Fruit fly (Drosophila melanogaster): Measurements from ENCODE around the gene CG31106.
A peak's percentile ranks its signal among the peaks of the same experiment; 100 is the strongest.

The CG31106 gene

DNA sequence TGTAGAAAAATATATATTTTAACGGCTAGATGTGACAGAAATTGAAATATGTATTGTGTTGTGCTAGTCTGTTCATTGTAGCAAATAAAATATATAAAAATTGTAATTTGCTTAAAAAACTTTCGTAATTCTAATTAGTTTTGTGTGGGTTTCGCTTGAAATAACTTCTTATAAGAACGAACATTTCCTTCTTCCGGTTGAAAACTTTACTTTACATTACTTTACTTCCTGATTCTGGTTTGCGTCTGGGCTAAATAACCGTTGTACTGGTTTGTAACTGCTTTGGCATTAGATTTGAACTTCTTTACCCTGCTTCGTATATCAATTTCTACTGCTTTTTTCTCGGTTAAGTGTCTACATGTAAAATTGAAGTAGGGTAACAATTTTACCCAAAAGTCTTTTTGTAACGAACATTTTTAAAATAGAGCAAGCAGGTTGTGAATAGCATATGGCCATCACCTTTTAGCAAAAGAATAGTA lies 22.3 kb upstream of the CG31106 start, which contains the start of gene lobo (continued):
- TF ChIP-seq sug (tag; optimal IDR thresholded peaks at IDR 0.05): peak; percentile 68
- peak; percentile 25 for TF ChIP-seq CG6854 (GFP tag; optimal IDR thresholded peaks at IDR 0.05)
- TF ChIP-seq NC2α (GFP tag; optimal IDR thresholded peaks at IDR 0.05): no peak
- TF ChIP-seq ap (GFP tag; IDR thresholded peaks at IDR 0.05): peak; percentile 22; the same call in 1 of the 2 replicates
- TF ChIP-seq p53 (GFP tag; optimal IDR thresholded peaks at IDR 0.05): peak; percentile 31
- TF ChIP-seq CG12219 (GFP tag; optimal IDR thresholded peaks at IDR 0.05): peak; percentile 17
- peak; percentile 65 for TF ChIP-seq Xbp1 (GFP tag; optimal IDR thresholded peaks at IDR 0.05)
- TF ChIP-seq ato (GFP tag; IDR thresholded peaks at IDR 0.05; ENCODE audit: partially characterized antibody): no peak
- 0 out of 2 replicates have a peak, but pooled peaks have one; percentile 6 for TF ChIP-seq lmd (GFP tag; IDR thresholded peaks at IDR 0.05)
- TF ChIP-seq odd (GFP tag; optimal IDR thresholded peaks at IDR 0.05): no peak
- peak; percentile 67 for TF ChIP-seq lab (GFP tag; optimal IDR thresholded peaks at IDR 0.05)
- peak; percentile 64; the same call in 1 of the 2 replicates for TF ChIP-seq Bgb (GFP tag; IDR thresholded peaks at IDR 0.05; ENCODE audit: partially characterized antibody)
- TF ChIP-seq Doc2 (GFP tag; IDR thresholded peaks at IDR 0.05): no peak
- TF ChIP-seq CG1529 (GFP tag; optimal IDR thresholded peaks at IDR 0.05): peak; percentile 47
- TF ChIP-seq lilli (GFP tag; optimal IDR thresholded peaks at IDR 0.05): peak; percentile 49
- no peak for TF ChIP-seq nom (GFP tag; optimal IDR thresholded peaks at IDR 0.05)
- TF ChIP-seq peb (GFP tag; IDR thresholded peaks at IDR 0.05): no peak
- TF ChIP-seq sima (GFP tag; optimal IDR thresholded peaks at IDR 0.05): peak; percentile 4
- no peak for TF ChIP-seq CkIIα-i1 (GFP tag; IDR thresholded peaks at IDR 0.05)
- peak; percentile 69 for TF ChIP-seq CG14710 (tag; optimal IDR thresholded peaks at IDR 0.05)
- TF ChIP-seq bab2 (GFP tag; optimal IDR thresholded peaks at IDR 0.05): peak; percentile 53
- TF ChIP-seq Kr (GFP tag; optimal IDR thresholded peaks at IDR 0.05): no peak
- TF ChIP-seq croc (GFP tag; conservative IDR thresholded peaks at IDR 0.05): no peak
- no peak for TF ChIP-seq CG18599 (GFP tag; optimal IDR thresholded peaks at IDR 0.05)
- peak; percentile 30 for TF ChIP-seq Dad (GFP tag; optimal IDR thresholded peaks at IDR 0.05)
- peak; percentile 18 for TF ChIP-seq wek (GFP tag; optimal IDR thresholded peaks at IDR 0.05)
- no peak for TF ChIP-seq CG18764 (GFP tag; optimal IDR thresholded peaks at IDR 0.05)
- no peak for TF ChIP-seq dmrt99B (tag; optimal IDR thresholded peaks at IDR 0.05)
- TF ChIP-seq CG10431 (GFP tag; optimal IDR thresholded peaks at IDR 0.05): no peak
- TF ChIP-seq CG9609 (GFP tag; optimal IDR thresholded peaks at IDR 0.05): peak; percentile 63
- no peak for TF ChIP-seq z (GFP tag; IDR thresholded peaks at IDR 0.05)
- peak in 1 of 2 experiments; percentile 1 for TF ChIP-seq Trl (optimal IDR thresholded peaks at IDR 0.05)
- peak; percentile 65 for TF ChIP-seq Trl (GFP tag; optimal IDR thresholded peaks at IDR 0.05)
- TF ChIP-seq tup (GFP tag; optimal IDR thresholded peaks at IDR 0.05): no peak
- peak; percentile 61 for TF ChIP-seq CG17829 (tag; optimal IDR thresholded peaks at IDR 0.05)
- TF ChIP-seq pan (optimal IDR thresholded peaks at IDR 0.05): no peak
- TF ChIP-seq pan (GFP tag; optimal IDR thresholded peaks at IDR 0.05 in 1 of 2, IDR thresholded peaks at IDR 0.05 in 1 of 2): no peak
- TF ChIP-seq CG4854 (GFP tag; optimal IDR thresholded peaks at IDR 0.05): peak; percentile 44
- TF ChIP-seq Taf1 (GFP tag; IDR thresholded peaks at IDR 0.05): no peak
- peak; percentile 10 for TF ChIP-seq Antp (GFP tag; optimal IDR thresholded peaks at IDR 0.05)
- TF ChIP-seq Bdp1 (GFP tag; optimal IDR thresholded peaks at IDR 0.05): peak; percentile 14
- no peak for TF ChIP-seq jumu (GFP tag; optimal IDR thresholded peaks at IDR 0.05)
- TF ChIP-seq CG30403 (GFP tag; optimal IDR thresholded peaks at IDR 0.05): peak; percentile 39
- peak; percentile 57 for TF ChIP-seq nmo (GFP tag; optimal IDR thresholded peaks at IDR 0.05)
- TF ChIP-seq grau (tag; optimal IDR thresholded peaks at IDR 0.05): peak; percentile 66
- no peak for TF ChIP-seq gce (GFP tag; IDR thresholded peaks at IDR 0.05)
- TF ChIP-seq CG31224 (GFP tag; IDR thresholded peaks at IDR 0.05): peak; percentile 38; the same call in 1 of the 2 replicates
- no peak for TF ChIP-seq HLH3B (GFP tag; IDR thresholded peaks at IDR 0.05)
- peak; percentile 54 for TF ChIP-seq H2.0 (GFP tag; IDR thresholded peaks at IDR 0.05)
- TF ChIP-seq CG1024 (GFP tag; IDR thresholded peaks at IDR 0.05): no peak
- TF ChIP-seq Lpt (GFP tag; optimal IDR thresholded peaks at IDR 0.05): no peak
- peak; percentile 68 for TF ChIP-seq CG34422 (GFP tag; IDR thresholded peaks at IDR 0.05)

Data from whole organism, embryonic.